Fruit fly (Drosophila melanogaster) whole organism, embryonic: Measurements from ENCODE around the gene CG4955.
A peak's percentile ranks its signal among the peaks of the same experiment; 100 is the strongest.

Experiments used
- Antp ChIP-seq: fragments of 200-800 bp; sonication (Bioruptor generic); optimal IDR thresholded peaks from 3 replicates; lab custom pipeline; 2016; ENCODE audit warnings: missing biosample characterization, missing genetic modification characterization
- CG12391 ChIP-seq: fragments of 200-800 bp; sonication (Bioruptor generic); optimal IDR thresholded peaks from 3 replicates; lab custom pipeline; 2018; ENCODE audit warnings: missing biosample characterization, mild to moderate bottlenecking, missing genetic modification characterization, moderate library complexity
- CG13894 ChIP-seq: fragments of 200-800 bp; sonication (Bioruptor generic); optimal IDR thresholded peaks from 3 replicates; lab custom pipeline; 2018; ENCODE audit warnings: missing biosample characterization, mild to moderate bottlenecking, missing genetic modification characterization, moderate library complexity
- CG14860 ChIP-seq: fragments of 200-800 bp; sonication (Bioruptor generic); IDR thresholded peaks from 3 replicates; pipeline ENCODE4 v1.3.6; 2022; ENCODE audit warnings: missing biosample characterization, missing genetic modification characterization; ENCODE audit not compliant: partially characterized antibody
- CG15011 ChIP-seq: fragments of 200-800 bp; sonication (Bioruptor generic); optimal IDR thresholded peaks from 3 replicates; lab custom pipeline; 2018; ENCODE audit warnings: missing biosample characterization, mild to moderate bottlenecking, missing genetic modification characterization
- CG15479 ChIP-seq: fragments of 200-800 bp; sonication (Bioruptor generic); optimal IDR thresholded peaks from 3 replicates; lab custom pipeline; 2019; ENCODE audit warnings: missing biosample characterization, mild to moderate bottlenecking, missing genetic modification characterization, moderate library complexity
- CG16779 ChIP-seq: fragments of 200-800 bp; sonication (Bioruptor generic); IDR thresholded peaks from 2 replicates; pipeline ENCODE4 v1.3.6; 2022; ENCODE audit warnings: missing biosample characterization, missing genetic modification characterization
- CG18619 ChIP-seq: fragments of 200-800 bp; sonication (Bioruptor generic); optimal IDR thresholded peaks from 3 replicates; lab custom pipeline; 2017; ENCODE audit warnings: missing biosample characterization, mild to moderate bottlenecking, missing genetic modification characterization
- CG31388 ChIP-seq: fragments of 200-800 bp; sonication (Bioruptor generic); optimal IDR thresholded peaks from 2 replicates; lab custom pipeline; 2016; ENCODE audit warnings: missing biosample characterization, missing genetic modification characterization
- CG5953 ChIP-seq: fragments of 200-800 bp; sonication (Bioruptor generic); IDR thresholded peaks from 2 replicates; pipeline ENCODE4 v1.3.6; 2022; ENCODE audit warnings: missing biosample characterization, missing genetic modification characterization
- CG6791 ChIP-seq: fragments of 200-800 bp; sonication (Bioruptor generic); IDR thresholded peaks from 3 replicates; pipeline ENCODE4 v1.3.6; 2022; ENCODE audit warnings: missing biosample characterization, missing genetic modification characterization; ENCODE audit not compliant: partially characterized antibody
- CG9932 ChIP-seq: fragments of 200-800 bp; sonication (Bioruptor generic); IDR thresholded peaks from 2 replicates; pipeline ENCODE4 v1.3.6; 2022; ENCODE audit warnings: missing biosample characterization, missing genetic modification characterization
- D ChIP-seq, 2 experiments: fragments of 200-800 bp in 1 of 2; fragments of >200 bp in 1 of 2; sonication (Bioruptor generic) in 1 of 2; optimal IDR thresholded peaks; 2 replicates in 1 of 2; 3 replicates in 1 of 2; lab custom pipeline; 2017; ENCODE audit warnings: mild to moderate bottlenecking in 1 of 2, missing biosample characterization in 1 of 2, missing genetic modification characterization in 1 of 2, missing genetic modification reagents in 1 of 2
- Dbx ChIP-seq: fragments of 200-800 bp; sonication (Bioruptor generic); IDR thresholded peaks from 3 replicates; pipeline ENCODE4 v1.3.6; 2022; ENCODE audit warnings: missing biosample characterization, missing genetic modification characterization
- Fer2 ChIP-seq: fragments of 200-800 bp; sonication (Bioruptor generic); optimal IDR thresholded peaks from 2 replicates; lab custom pipeline; 2018; ENCODE audit warnings: missing biosample characterization, mild to moderate bottlenecking, missing genetic modification characterization, moderate library complexity
- GATAe ChIP-seq: fragments of 200-800 bp; sonication (Bioruptor generic); conservative IDR thresholded peaks from 2 replicates; pipeline ENCODE4 v1.3.6; 2022; ENCODE audit warnings: missing biosample characterization, missing genetic modification characterization
- Hr39 ChIP-seq: fragments of >200 bp; optimal IDR thresholded peaks from 2 replicates; lab custom pipeline; 2017
- Neu2 ChIP-seq: fragments of 200-800 bp; sonication (Bioruptor generic); optimal IDR thresholded peaks from 3 replicates; lab custom pipeline; 2016; ENCODE audit warnings: missing biosample characterization, missing genetic modification characterization, borderline replicate concordance
- Nf-YC ChIP-seq: fragments of 200-800 bp; optimal IDR thresholded peaks from 3 replicates; lab custom pipeline; 2019; ENCODE audit warnings: missing biosample characterization, mild to moderate bottlenecking, missing genetic modification characterization, moderate library complexity
- Oaz ChIP-seq: fragments of 200-800 bp; sonication (Bioruptor generic); IDR thresholded peaks from 2 replicates; pipeline ENCODE4 v1.3.6; 2022; ENCODE audit warnings: missing biosample characterization, missing genetic modification characterization
- Ptx1 ChIP-seq: fragments of 200-800 bp; sonication (Bioruptor generic); IDR thresholded peaks from 2 replicates; pipeline ENCODE4 v1.3.6; 2022; ENCODE audit warnings: missing biosample characterization, missing genetic modification characterization
- Rfx ChIP-seq: fragments of 200-800 bp; sonication (Bioruptor generic); IDR thresholded peaks from 2 replicates; pipeline ENCODE4 v1.3.6; 2022; ENCODE audit warnings: missing biosample characterization, missing genetic modification characterization
- Spps ChIP-seq: fragments of 200-800 bp; sonication (Bioruptor generic); optimal IDR thresholded peaks from 2 replicates; lab custom pipeline; 2018; ENCODE audit warnings: missing biosample characterization, mild to moderate bottlenecking, missing genetic modification characterization
- Sry-δ ChIP-seq: fragments of 200-800 bp; sonication (Bioruptor generic); optimal IDR thresholded peaks from 2 replicates; lab custom pipeline; 2016; ENCODE audit warnings: missing biosample characterization, missing genetic modification characterization
- TFAM ChIP-seq: fragments of 200-800 bp; sonication (Bioruptor generic); optimal IDR thresholded peaks from 2 replicates; lab custom pipeline; 2017; ENCODE audit warnings: missing biosample characterization, missing genetic modification characterization, inconsistent platforms
- ara ChIP-seq: fragments of 200-800 bp; sonication (Bioruptor generic); IDR thresholded peaks from 2 replicates; pipeline ENCODE4 v1.3.6; 2022; ENCODE audit warnings: missing biosample characterization, missing genetic modification characterization
- corto ChIP-seq: fragments of 200-800 bp; sonication (Bioruptor generic); optimal IDR thresholded peaks from 2 replicates; lab custom pipeline; 2016; ENCODE audit warnings: missing biosample characterization, mild to moderate bottlenecking, missing genetic modification characterization, moderate library complexity
- crol ChIP-seq: fragments of 200-800 bp; sonication (Bioruptor generic); IDR thresholded peaks from 2 replicates; pipeline ENCODE4 v1.3.6; 2022; ENCODE audit warnings: missing biosample characterization, missing genetic modification characterization
- dm ChIP-seq: fragments of 200-800 bp; sonication (Bioruptor generic); optimal IDR thresholded peaks from 3 replicates; lab custom pipeline; 2016; ENCODE audit warnings: missing biosample characterization, missing genetic modification characterization
- dpn ChIP-seq, 2 experiments: fragments of 200-800 bp; sonication (Bioruptor generic); optimal IDR thresholded peaks; 3 replicates each; lab custom pipeline; 2016; ENCODE audit warnings: missing biosample characterization in 2 of 2, missing genetic modification characterization in 2 of 2
- mld ChIP-seq: fragments of 200-800 bp; sonication (Bioruptor generic); IDR thresholded peaks from 3 replicates; pipeline ENCODE4 v1.3.6; 2022; ENCODE audit warnings: missing biosample characterization, missing genetic modification characterization; ENCODE audit not compliant: partially characterized antibody
- repo ChIP-seq: fragments of 200-800 bp; sonication (Bioruptor generic); optimal IDR thresholded peaks from 2 replicates; lab custom pipeline; 2016; ENCODE audit warnings: missing biosample characterization, missing genetic modification characterization
- row ChIP-seq: fragments of 200-800 bp; sonication (Bioruptor generic); IDR thresholded peaks from 3 replicates; pipeline ENCODE4 v1.3.6; 2022; ENCODE audit warnings: missing biosample characterization, missing genetic modification characterization
- sens ChIP-seq: fragments of 200-800 bp; sonication (Bioruptor generic); peaks from one replicate; lab custom pipeline; 2016; ENCODE audit warnings: missing biosample characterization, missing genetic modification characterization
- toy ChIP-seq: fragments of 200-800 bp; sonication (Bioruptor generic); IDR thresholded peaks from 2 replicates; pipeline ENCODE4 v1.3.6; 2022; ENCODE audit warnings: missing biosample characterization, missing genetic modification characterization
- tx ChIP-seq: fragments of 200-800 bp; sonication (Bioruptor generic); optimal IDR thresholded peaks from 2 replicates; lab custom pipeline; 2016; ENCODE audit warnings: missing biosample characterization, missing genetic modification characterization
- vvl ChIP-seq: fragments of 200-800 bp; sonication (Bioruptor generic); IDR thresholded peaks from 2 replicates; pipeline ENCODE4 v1.3.6; 2022; ENCODE audit warnings: missing biosample characterization, missing genetic modification characterization

CG4955 gene

dm6 chrX:17125017-17125821, 44.0 kb downstream of the CG4955 start (continued):
- TF ChIP-seq corto (GFP tag; lab: Kevin White, UChicago) (no peak), toy (GFP tag; lab: Robert Waterston, UW) (0 out of 2 replicates have a peak, but pooled peaks have one; percentile 10), CG6791 (GFP tag; lab: Robert Waterston, UW) (peak; percentile 88), vvl (GFP tag; lab: Robert Waterston, UW) (peak; percentile 77), CG15479 (GFP tag; lab: Kevin White, UChicago) (peak; percentile 76), Neu2 (GFP tag; lab: Kevin White, UChicago) (peak; percentile 12), CG16779 (GFP tag; lab: Robert Waterston, UW) (no peak), CG5953 (GFP tag; lab: Robert Waterston, UW) (peak; percentile 56), TFAM (GFP tag; lab: Kevin White, UChicago) (no peak), CG15011 (GFP tag; lab: Kevin White, UChicago) (peak; percentile 27), tx (peak; percentile 22), Ptx1 (peak; percentile 81), D (optimal IDR thresholded peaks at IDR 0.05; lab: Kevin White, UChicago) (no peak), D (GFP tag; optimal IDR thresholded peaks at IDR 0.05; lab: Kevin White, UChicago) (peak; percentile 42), sens (peak; percentile 81), Sry-δ (peak; percentile 87), CG9932 (GFP tag; lab: Robert Waterston, UW) (peak; percentile 63), CG14860 (GFP tag; lab: Robert Waterston, UW) (peak; percentile 87), Dbx (GFP tag; lab: Robert Waterston, UW) (peak; percentile 57; the same call in 2 of the 3 replicates), Antp (peak; percentile 7), CG13894 (tag; lab: Kevin White, UChicago) (peak; percentile 62), CG12391 (tag; lab: Kevin White, UChicago) (peak; percentile 47), CG31388 (GFP tag; lab: Kevin White, UChicago) (no peak), crol (GFP tag; lab: Robert Waterston, UW) (0 out of 2 replicates have a peak, but pooled peaks have one; percentile 40), Fer2 (peak; percentile 45), Spps (peak; percentile 18), Hr39 (lab: Kevin White, UChicago) (no peak), repo (GFP tag; lab: Kevin White, UChicago) (no peak), Oaz (GFP tag; lab: Robert Waterston, UW) (0 out of 2 replicates have a peak, but pooled peaks have one; percentile 31), dm (GFP tag; lab: Kevin White, UChicago) (peak; percentile 19), Nf-YC (tag; lab: Kevin White, UChicago) (peak; percentile 57), Rfx (peak; percentile 83), row (GFP tag; lab: Robert Waterston, UW) (peak; percentile 95), dpn (GFP tag; optimal IDR thresholded peaks at IDR 0.05; lab: Kevin White, UChicago) (peak in 1 of 2 experiments; percentile 15), mld (GFP tag; lab: Robert Waterston, UW) (peak; percentile 90; the same call in 2 of the 3 replicates), GATAe (GFP tag; lab: Robert Waterston, UW) (peak; percentile 33; the same call in 1 of the 2 replicates), CG18619 (GFP tag; lab: Kevin White, UChicago) (peak; percentile 27), ara (GFP tag; lab: Robert Waterston, UW) (peak; percentile 39; the same call in 1 of the 2 replicates)
